Worm (Caenorhabditis elegans): Measurements from ENCODE around the gene T03F7.6.

Gene T03F7.6

DNA sequence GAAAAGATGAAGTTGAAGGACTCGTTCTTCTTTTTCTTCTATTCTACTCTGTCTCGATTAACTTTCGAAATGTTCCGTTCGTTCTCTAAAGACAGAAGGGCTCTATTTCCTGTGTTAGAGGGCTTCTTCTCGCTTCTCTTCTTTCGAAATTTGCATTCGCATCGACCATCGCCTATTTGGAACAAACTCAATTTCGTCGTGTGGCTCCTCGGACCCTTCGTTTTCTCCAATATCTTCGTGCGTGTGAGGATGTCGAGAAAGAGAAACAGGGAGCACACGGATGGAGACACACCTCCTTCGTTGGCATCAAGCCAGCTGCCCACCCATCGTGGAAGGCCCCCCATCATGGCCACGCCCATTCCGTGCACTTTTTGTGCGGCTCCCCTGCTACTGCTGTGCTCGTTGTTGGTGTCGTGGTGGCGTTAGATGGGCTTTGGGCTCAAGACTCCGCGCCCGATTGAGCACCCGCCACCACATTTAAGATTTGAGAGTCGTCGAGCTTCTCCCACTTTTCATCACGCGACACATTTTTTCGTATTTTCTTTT, 46.7 kb downstream of the T03F7.6 start:
- peak; percentile 1 for TF ChIP-seq C34F6.9 (tag; optimal IDR thresholded peaks at IDR 0.05)
- TF ChIP-seq ZK546.5 (tag; optimal IDR thresholded peaks at IDR 0.05) = no peak
- no peak for TF ChIP-seq Y55F3AM.14 (GFP tag; optimal IDR thresholded peaks at IDR 0.05)
- no peak for TF ChIP-seq sem-4 (tag; optimal IDR thresholded peaks at IDR 0.05)
- TF ChIP-seq nhr-237 (tag; optimal IDR thresholded peaks at IDR 0.05) = no peak
- no peak for TF ChIP-seq lin-11 (tag; optimal IDR thresholded peaks at IDR 0.05)
- no peak for TF ChIP-seq sma-9 (GFP tag; optimal IDR thresholded peaks at IDR 0.05)
- no peak for TF ChIP-seq sma-9 (tag; optimal IDR thresholded peaks at IDR 0.05)
- TF ChIP-seq dmd-4 (tag; optimal IDR thresholded peaks at IDR 0.05) = no peak
- no peak for TF ChIP-seq nhr-23 (tag; optimal IDR thresholded peaks at IDR 0.05)
- TF ChIP-seq zag-1 (tag; optimal IDR thresholded peaks at IDR 0.05) = peak; percentile 26
- no peak for TF ChIP-seq unc-62 (GFP tag; optimal IDR thresholded peaks at IDR 0.05)
- TF ChIP-seq ama-1 (optimal IDR thresholded peaks at IDR 0.05) = no peak
- no peak for TF ChIP-seq fos-1 (tag; optimal IDR thresholded peaks at IDR 0.05)
- TF ChIP-seq nhr-21 (tag; optimal IDR thresholded peaks at IDR 0.05) = no peak
- TF ChIP-seq F13H6.1 (tag; optimal IDR thresholded peaks at IDR 0.05) = peak; percentile 28
- no peak for TF ChIP-seq aly-2 (tag; optimal IDR thresholded peaks at IDR 0.05)
- TF ChIP-seq sma-3 (GFP tag; optimal IDR thresholded peaks at IDR 0.05) = no peak
- no peak for TF ChIP-seq nhr-129 (tag; optimal IDR thresholded peaks at IDR 0.05)
- TF ChIP-seq unc-39 (tag; optimal IDR thresholded peaks at IDR 0.05) = no peak
- TF ChIP-seq mbf-1 (tag; optimal IDR thresholded peaks at IDR 0.05) = no peak

DNA sequence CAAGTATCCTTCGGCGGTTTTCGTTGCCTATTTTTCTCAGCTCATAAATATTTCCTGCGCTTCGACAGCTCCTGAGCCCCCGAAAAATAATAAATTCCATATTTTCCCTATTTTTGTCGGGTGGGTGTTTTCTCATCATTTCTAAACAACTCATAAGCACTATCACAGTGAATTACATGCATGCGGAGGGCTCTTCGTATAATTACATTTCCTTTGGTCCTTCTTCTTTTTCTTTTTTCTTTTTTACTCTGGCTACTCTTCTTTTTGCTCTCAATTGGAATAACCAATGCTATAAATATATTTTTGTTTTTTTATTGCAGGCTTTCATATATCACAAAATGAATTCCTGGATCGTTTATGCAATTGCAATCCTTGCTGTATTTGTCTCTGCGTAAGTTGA, 47.4 kb downstream of the T03F7.6 start, which contains the start of gene T02E9.5:
Gene T02E9.5 (plus strand): TSS at position 321 of the 400 bp plus-strand sequence.
- TF ChIP-seq sma-9 (GFP tag; optimal IDR thresholded peaks at IDR 0.05) = no peak
- no peak for TF ChIP-seq sma-9 (tag; optimal IDR thresholded peaks at IDR 0.05)
- TF ChIP-seq nhr-237 (tag; optimal IDR thresholded peaks at IDR 0.05) = no peak
- no peak for TF ChIP-seq lin-11 (tag; optimal IDR thresholded peaks at IDR 0.05)
- TF ChIP-seq fos-1 (tag; optimal IDR thresholded peaks at IDR 0.05) = no peak
- TF ChIP-seq mdl-1 (tag; optimal IDR thresholded peaks at IDR 0.05) = no peak
- TF ChIP-seq nhr-77 (tag; optimal IDR thresholded peaks at IDR 0.05) = no peak
- no peak for TF ChIP-seq peb-1 (tag; optimal IDR thresholded peaks at IDR 0.05)

DNA sequence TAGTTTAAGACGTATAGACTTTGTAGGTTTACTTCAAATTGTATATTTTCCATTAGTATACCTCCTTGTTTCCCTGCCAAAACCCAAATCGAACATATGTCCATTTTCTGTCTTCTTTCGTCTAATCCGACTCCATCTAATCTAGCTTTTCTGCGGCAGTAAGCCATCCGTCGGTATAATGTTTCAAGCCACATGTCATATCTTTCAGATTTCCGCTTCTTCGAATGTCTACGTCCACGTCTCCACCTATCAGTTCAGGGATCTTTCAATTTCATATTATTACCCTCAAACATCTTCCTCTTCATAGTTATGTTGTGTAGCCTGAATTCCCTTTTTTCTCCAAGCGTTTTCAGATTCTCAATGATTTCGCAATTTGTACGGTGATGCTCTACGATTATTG, 49.6 kb downstream of the T03F7.6 start:
- no peak for TF ChIP-seq skn-1 (tag; optimal IDR thresholded peaks at IDR 0.05)
- TF ChIP-seq elt-3 (tag; optimal IDR thresholded peaks at IDR 0.05) = no peak
- no peak for TF ChIP-seq unc-62 (GFP tag; optimal IDR thresholded peaks at IDR 0.05)
- no peak for TF ChIP-seq elt-1 (tag; optimal IDR thresholded peaks at IDR 0.05)
- TF ChIP-seq nhr-6 (tag; optimal IDR thresholded peaks at IDR 0.05) = no peak
- no peak for TF ChIP-seq nhr-129 (tag; optimal IDR thresholded peaks at IDR 0.05)
- TF ChIP-seq ztf-1 (GFP tag; conservative IDR thresholded peaks at IDR 0.05) = no peak
- TF ChIP-seq aly-2 (tag; optimal IDR thresholded peaks at IDR 0.05) = no peak
- no peak for TF ChIP-seq nhr-25 (tag; optimal IDR thresholded peaks at IDR 0.05)
- TF ChIP-seq sma-3 (GFP tag; optimal IDR thresholded peaks at IDR 0.05) = no peak
- TF ChIP-seq sma-9 (GFP tag; optimal IDR thresholded peaks at IDR 0.05) = no peak
- no peak for TF ChIP-seq sma-9 (tag; optimal IDR thresholded peaks at IDR 0.05)
- TF ChIP-seq mab-5 (tag; optimal IDR thresholded peaks at IDR 0.05) = no peak
- no peak for TF ChIP-seq sem-4 (tag; optimal IDR thresholded peaks at IDR 0.05)
- TF ChIP-seq ceh-82 (tag; optimal IDR thresholded peaks at IDR 0.05) = no peak
- TF ChIP-seq blmp-1 (tag; optimal IDR thresholded peaks at IDR 0.05; ENCODE audit: insufficient read depth) = no peak
- no peak for TF ChIP-seq ceh-16 (tag; optimal IDR thresholded peaks at IDR 0.05)
- no peak for TF ChIP-seq lin-11 (tag; optimal IDR thresholded peaks at IDR 0.05)
- no peak for TF ChIP-seq peb-1 (tag; optimal IDR thresholded peaks at IDR 0.05)
- TF ChIP-seq nhr-237 (tag; optimal IDR thresholded peaks at IDR 0.05) = no peak

DNA sequence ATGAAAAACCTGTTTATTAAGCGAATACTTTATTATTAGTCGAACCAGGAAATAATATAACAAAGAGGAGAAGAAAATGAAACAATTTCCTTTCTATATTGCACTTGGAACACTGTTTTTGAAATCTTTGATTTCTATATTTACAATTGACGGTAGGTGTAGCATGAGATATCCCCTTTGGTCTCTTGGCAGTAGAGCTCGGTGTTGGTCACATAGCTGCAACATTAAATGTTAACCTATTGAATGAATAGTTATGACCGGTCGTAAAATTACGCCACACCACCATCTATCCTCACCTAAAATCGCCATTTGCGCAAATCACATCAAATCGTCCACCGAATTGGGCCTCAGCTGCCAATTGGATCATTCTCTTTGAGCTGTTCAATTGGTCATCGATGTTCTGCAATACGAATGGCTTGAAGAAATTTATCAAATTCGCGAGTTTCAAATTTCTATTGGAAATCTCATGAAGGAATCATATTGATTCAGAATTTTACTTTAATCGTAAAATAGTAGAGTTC, 50.4 kb downstream of the T03F7.6 start:
- TF ChIP-seq nhr-129 (tag; optimal IDR thresholded peaks at IDR 0.05) (no peak), nhr-237 (tag; optimal IDR thresholded peaks at IDR 0.05) (no peak), skn-1 (tag; optimal IDR thresholded peaks at IDR 0.05) (no peak), nhr-23 (tag; optimal IDR thresholded peaks at IDR 0.05) (no peak), fos-1 (tag; optimal IDR thresholded peaks at IDR 0.05) (no peak), nhr-77 (tag; optimal IDR thresholded peaks at IDR 0.05) (no peak)

All from whole organism, L2 larva.